Worm (Caenorhabditis elegans) whole organism, L1 larva: ENCODE results near the gene F57F5.3.

Experiments used
- alr-1 ChIP-seq: fragments of 200-800 bp; sonication (Bioruptor generic); optimal IDR thresholded peaks from 2 replicates; lab custom pipeline; 2018; ENCODE audit warnings: borderline replicate concordance, mild to moderate bottlenecking, missing genetic modification characterization, missing compliant biosample characterization
- ceh-63 ChIP-seq: fragments of 200-800 bp; sonication (Bioruptor generic); optimal IDR thresholded peaks from 2 replicates; lab custom pipeline; 2018; ENCODE audit warnings: mild to moderate bottlenecking, missing genetic modification characterization, missing compliant biosample characterization
- dsc-1 ChIP-seq: sonication (generic microtip); optimal IDR thresholded peaks from 2 replicates; lab custom pipeline; 2016; ENCODE audit warnings: mild to moderate bottlenecking, missing genetic modification characterization, missing compliant biosample characterization
- egl-27 ChIP-seq, 2 experiments: fragments of 150-350 bp in 1 of 2; sonication (generic microtip); optimal IDR thresholded peaks; 3 replicates each; lab custom pipeline; 2017 to 2018; ENCODE audit warnings: missing biosample characterization in 2 of 2, missing genetic modification characterization in 2 of 2, missing genetic modification reagents in 2 of 2
- lir-3 ChIP-seq: sonication (generic microtip); optimal IDR thresholded peaks from 2 replicates; lab custom pipeline; 2016; ENCODE audit warnings: mild to moderate bottlenecking, missing genetic modification characterization, moderate library complexity, missing compliant biosample characterization; ENCODE audit not compliant: poor library complexity
- lsy-2 ChIP-seq, 2 experiments: fragments of 150-350 bp; optimal IDR thresholded peaks; 2 replicates each; lab custom pipeline; 2014; ENCODE audit warnings: missing biosample characterization in 2 of 2, missing genetic modification characterization in 2 of 2
- nhr-76 ChIP-seq: sonication (generic microtip); optimal IDR thresholded peaks from 2 replicates; lab custom pipeline; 2017; ENCODE audit warnings: missing biosample characterization, missing genetic modification characterization
- snpc-4 ChIP-seq: fragments of 150-350 bp; optimal IDR thresholded peaks from 2 replicates; lab custom pipeline; 2014; ENCODE audit warnings: missing biosample characterization, missing genetic modification characterization
- unc-130 ChIP-seq: fragments of 150-350 bp; optimal IDR thresholded peaks from 2 replicates; lab custom pipeline; 2017; ENCODE audit warnings: missing biosample characterization, missing genetic modification characterization, inconsistent platforms
- unc-30 ChIP-seq: sonication (generic microtip); optimal IDR thresholded peaks from 2 replicates; lab custom pipeline; 2017; ENCODE audit warnings: missing biosample characterization, missing genetic modification characterization

ce11 chrV:11960084-11960830 is 46.1 kb downstream of the F57F5.3 start:
- TF ChIP-seq unc-30 (tag; lab: Kevin White, UChicago) (no peak), ceh-63 (GFP tag; lab: Kevin White, UChicago) (no peak), snpc-4 (tag; lab: Kevin White, UChicago) (no peak), lir-3 (tag; lab: Kevin White, UChicago) (no peak), alr-1 (tag; lab: Kevin White, UChicago) (no peak), nhr-76 (tag; lab: Kevin White, UChicago) (no peak), lsy-2 (tag; optimal IDR thresholded peaks at IDR 0.05; lab: Kevin White, UChicago) (no peak), unc-130 (tag; lab: Kevin White, UChicago) (no peak), dsc-1 (no peak), egl-27 (tag; optimal IDR thresholded peaks at IDR 0.05; lab: Kevin White, UChicago) (no peak)
